Fruit fly (Drosophila melanogaster): ENCODE data around the gene Mon1.
A peak's percentile ranks its signal among the peaks of the same experiment; 100 is the strongest.

Gene Mon1

DNA sequence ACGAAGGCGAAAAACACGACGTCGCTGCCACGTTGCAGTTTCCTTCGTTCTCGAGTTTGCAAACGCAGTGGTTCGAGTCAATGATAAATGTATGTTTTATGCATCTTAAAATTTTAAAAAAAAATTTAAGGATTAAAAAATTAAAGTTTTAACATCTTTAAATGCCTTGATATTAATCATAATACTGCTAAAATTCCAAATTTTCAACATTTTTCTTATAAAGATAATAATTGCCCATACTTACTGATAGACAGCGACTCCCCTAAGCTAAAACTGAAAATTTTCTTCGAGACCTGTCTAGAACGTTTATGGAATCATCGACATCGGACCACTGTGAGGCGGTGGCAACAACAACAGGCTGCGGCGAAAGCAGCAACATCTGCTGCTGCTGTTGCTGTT, 29.1 kb upstream of the Mon1 start:
- no peak for TF ChIP-seq Crg-1 (GFP tag; optimal IDR thresholded peaks at IDR 0.05)
- TF ChIP-seq CG11617 (GFP tag; optimal IDR thresholded peaks at IDR 0.05), result peak; percentile 31
- peak; percentile 55 for TF ChIP-seq CG5204 (GFP tag; optimal IDR thresholded peaks at IDR 0.05)
- TF ChIP-seq CG1620 (GFP tag; optimal IDR thresholded peaks at IDR 0.05), result no peak
- peak; percentile 39 for TF ChIP-seq Clk (GFP tag; optimal IDR thresholded peaks at IDR 0.05)
- TF ChIP-seq CG33017 (tag; optimal IDR thresholded peaks at IDR 0.05), result peak; percentile 34
- TF ChIP-seq cnc (optimal IDR thresholded peaks at IDR 0.05), result no peak
- no peak for TF ChIP-seq kay (GFP tag; ENCODE audit: borderline replicate concordance)
- TF ChIP-seq CG7045 (GFP tag; optimal IDR thresholded peaks at IDR 0.05), result peak; percentile 76
- TF ChIP-seq tj (GFP tag; optimal IDR thresholded peaks at IDR 0.05), result no peak
- no peak for TF ChIP-seq cic (GFP tag; optimal IDR thresholded peaks at IDR 0.05)
- no peak for TF ChIP-seq ovo (GFP tag; optimal IDR thresholded peaks at IDR 0.05)
- TF ChIP-seq CG14711 (tag; optimal IDR thresholded peaks at IDR 0.05), result peak; percentile 28
- TF ChIP-seq Mnt (GFP tag; optimal IDR thresholded peaks at IDR 0.05), result no peak
- peak; percentile 23 for TF ChIP-seq toe (GFP tag; optimal IDR thresholded peaks at IDR 0.05)
- TF ChIP-seq pad (GFP tag; optimal IDR thresholded peaks at IDR 0.05), result peak; percentile 26
- no peak for TF ChIP-seq bab1 (GFP tag; optimal IDR thresholded peaks at IDR 0.05)
- peak; percentile 42 for TF ChIP-seq CG7101 (tag; optimal IDR thresholded peaks at IDR 0.05)
- peak; percentile 63 for TF ChIP-seq Hr96 (GFP tag; optimal IDR thresholded peaks at IDR 0.05)
- TF ChIP-seq CG12768 (GFP tag; optimal IDR thresholded peaks at IDR 0.05), result peak; percentile 68

DNA sequence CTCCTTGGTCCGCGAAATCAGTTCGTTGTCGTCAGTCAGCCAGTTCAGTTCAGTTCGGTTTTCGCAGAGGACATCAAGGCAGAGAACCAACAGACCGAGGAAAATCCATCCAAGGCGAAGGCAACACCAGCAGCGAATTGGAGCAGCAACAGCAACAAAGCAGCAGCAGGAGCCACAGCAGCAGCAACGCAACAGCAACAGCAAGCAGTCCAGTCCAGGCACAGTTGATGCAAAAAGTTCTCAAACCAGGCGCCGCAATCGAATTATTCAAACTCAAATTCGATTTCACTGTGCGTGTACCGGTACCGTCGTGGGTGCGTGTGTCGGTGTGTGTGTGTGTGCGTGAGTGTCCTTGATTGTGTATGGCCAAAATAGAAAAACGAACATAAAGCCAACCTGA, 28.7 kb upstream of the Mon1 start, which contains the start of gene CG15628:
TSS of gene CG15628 (plus strand) at position 18 of the 400 bp plus-strand sequence.
- TF ChIP-seq ovo (GFP tag; optimal IDR thresholded peaks at IDR 0.05), result no peak
- no peak for TF ChIP-seq CG7045 (GFP tag; optimal IDR thresholded peaks at IDR 0.05)
- no peak for TF ChIP-seq CG14711 (tag; optimal IDR thresholded peaks at IDR 0.05)
- no peak for TF ChIP-seq cic (GFP tag; optimal IDR thresholded peaks at IDR 0.05)

DNA sequence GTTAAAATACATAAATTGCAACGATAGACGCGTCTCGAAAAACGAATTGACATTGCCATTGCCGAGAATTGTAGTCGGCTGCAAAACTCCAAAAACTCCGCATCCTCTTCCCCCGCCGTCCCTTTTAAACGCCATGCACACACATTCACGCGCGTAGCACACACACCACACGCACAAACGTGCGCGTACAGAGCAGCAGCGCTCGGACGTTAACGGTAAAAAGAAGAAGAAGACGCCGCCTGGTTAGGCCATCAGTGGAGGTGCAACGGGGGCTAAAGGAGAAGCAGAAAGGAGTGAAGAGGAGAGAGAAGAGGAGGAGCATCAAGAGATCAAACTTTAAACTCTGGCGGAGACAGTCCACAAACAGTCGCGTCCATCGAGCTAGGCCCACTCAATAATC, 28.2 kb upstream of the Mon1 start:
- TF ChIP-seq cnc (optimal IDR thresholded peaks at IDR 0.05) (no peak), CG33017 (tag; optimal IDR thresholded peaks at IDR 0.05) (no peak)

DNA sequence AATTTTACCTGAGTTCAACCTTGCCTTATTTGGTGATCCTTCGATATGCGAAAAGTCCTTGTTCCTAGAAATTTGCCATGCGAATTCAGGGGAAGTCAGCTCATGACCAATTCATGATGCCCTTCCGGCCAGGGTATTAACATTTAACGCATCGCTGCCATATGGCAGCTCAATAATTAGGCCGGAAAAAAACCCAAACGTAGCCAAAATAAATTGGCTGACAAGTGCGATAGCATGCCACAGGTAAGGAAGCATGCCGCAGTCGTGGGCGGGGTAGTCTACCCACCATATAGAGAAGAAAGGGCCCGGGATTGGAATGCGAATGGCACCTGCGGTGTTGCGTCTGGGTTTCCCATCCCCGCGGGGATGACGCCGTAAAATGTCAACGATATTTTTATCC, 26.6 kb upstream of the Mon1 start:
- TF ChIP-seq toe (GFP tag; optimal IDR thresholded peaks at IDR 0.05), result no peak
- TF ChIP-seq CG12768 (GFP tag; optimal IDR thresholded peaks at IDR 0.05), result no peak
- no peak for TF ChIP-seq pad (GFP tag; optimal IDR thresholded peaks at IDR 0.05)
- no peak for TF ChIP-seq CG1620 (GFP tag; optimal IDR thresholded peaks at IDR 0.05)
- no peak for TF ChIP-seq Hr96 (GFP tag; optimal IDR thresholded peaks at IDR 0.05)
- no peak for TF ChIP-seq kay (GFP tag; ENCODE audit: borderline replicate concordance)

DNA sequence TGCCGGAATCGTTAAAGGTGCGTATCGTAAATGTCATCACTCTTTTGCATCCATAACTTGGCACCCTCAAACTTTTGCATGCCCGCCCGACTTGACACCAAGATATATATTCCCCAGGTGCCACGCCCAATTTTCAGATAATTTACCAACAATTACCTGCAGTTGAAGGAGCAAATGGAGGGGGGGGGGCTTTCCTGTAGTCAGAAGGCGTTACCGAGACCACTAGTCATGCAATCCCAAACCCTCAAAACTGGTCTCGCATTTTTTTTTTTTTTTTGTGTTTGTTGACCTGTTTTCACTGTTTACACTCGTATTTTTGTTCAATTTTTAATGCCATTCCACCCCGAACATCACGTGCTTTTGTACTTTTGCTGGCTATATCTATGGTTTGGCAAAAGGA, 24.7 kb upstream of the Mon1 start:
- TF ChIP-seq toe (GFP tag; optimal IDR thresholded peaks at IDR 0.05), result no peak

DNA sequence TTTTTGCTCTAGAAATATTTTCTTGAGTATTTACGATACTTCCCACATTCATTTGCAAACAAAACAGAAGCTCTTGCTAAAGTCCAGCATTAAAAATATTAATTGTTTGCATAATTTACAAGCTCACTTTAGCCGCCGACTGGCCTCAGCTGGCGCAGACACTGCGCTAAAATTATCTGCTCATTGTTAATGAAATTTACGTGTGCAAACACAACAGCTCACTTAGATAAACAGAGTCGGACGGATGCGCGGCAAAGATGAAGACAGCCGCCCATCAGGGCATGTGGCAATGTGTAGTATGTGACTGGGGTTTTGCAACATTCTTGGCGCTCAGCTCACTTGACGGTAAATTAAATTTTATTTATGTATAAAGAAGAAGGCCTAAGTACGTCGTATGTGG, 21.4 kb upstream of the Mon1 start:
- TF ChIP-seq CG11617 (GFP tag; optimal IDR thresholded peaks at IDR 0.05) (peak; percentile 23), CG1620 (GFP tag; optimal IDR thresholded peaks at IDR 0.05) (no peak), cic (GFP tag; optimal IDR thresholded peaks at IDR 0.05) (peak; percentile 68), Crg-1 (GFP tag; optimal IDR thresholded peaks at IDR 0.05) (peak; percentile 58), bab1 (GFP tag; optimal IDR thresholded peaks at IDR 0.05) (no peak), CG7045 (GFP tag; optimal IDR thresholded peaks at IDR 0.05) (peak; percentile 59), Mnt (GFP tag; optimal IDR thresholded peaks at IDR 0.05) (peak; percentile 27), ovo (GFP tag; optimal IDR thresholded peaks at IDR 0.05) (peak; percentile 31), kay (GFP tag; ENCODE audit: borderline replicate concordance) (peak; percentile 10), CG12768 (GFP tag; optimal IDR thresholded peaks at IDR 0.05) (peak; percentile 56), toe (GFP tag; optimal IDR thresholded peaks at IDR 0.05) (peak; percentile 14), CG14711 (tag; optimal IDR thresholded peaks at IDR 0.05) (no peak), CG7101 (tag; optimal IDR thresholded peaks at IDR 0.05) (peak; percentile 41), pad (GFP tag; optimal IDR thresholded peaks at IDR 0.05) (peak; percentile 11), CG33017 (tag; optimal IDR thresholded peaks at IDR 0.05) (peak; percentile 55)

DNA sequence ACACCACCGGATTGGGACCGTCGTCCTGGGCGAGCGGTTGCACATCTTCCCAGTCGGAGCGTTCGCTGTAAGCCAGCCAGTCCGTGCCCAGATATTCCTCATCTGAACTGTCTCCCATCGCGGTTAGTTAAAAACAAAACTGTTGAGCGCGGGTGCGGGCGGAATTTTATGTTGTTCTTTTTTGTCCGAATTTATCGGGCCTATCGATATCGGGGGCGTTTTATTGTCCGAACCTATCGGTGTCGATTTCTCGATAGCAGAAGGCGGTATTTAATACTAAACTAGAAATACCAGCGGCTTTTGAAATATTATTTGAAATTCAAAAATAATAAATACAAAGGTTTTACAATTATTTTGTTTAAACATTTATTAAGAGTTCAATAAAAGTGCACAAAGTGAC, 20.0 kb upstream of the Mon1 start, which contains the start of gene Fnta:
TSS of gene Fnta (minus strand) at position 204 of the 400 bp plus-strand sequence.
- no peak for TF ChIP-seq cic (GFP tag; optimal IDR thresholded peaks at IDR 0.05)
- TF ChIP-seq CG33017 (tag; optimal IDR thresholded peaks at IDR 0.05), result no peak
- TF ChIP-seq CG7101 (tag; optimal IDR thresholded peaks at IDR 0.05), result no peak
- TF ChIP-seq CG5204 (GFP tag; optimal IDR thresholded peaks at IDR 0.05), result no peak
- TF ChIP-seq cnc (optimal IDR thresholded peaks at IDR 0.05), result no peak
- TF ChIP-seq tj (GFP tag; optimal IDR thresholded peaks at IDR 0.05), result no peak
- no peak for TF ChIP-seq CG12768 (GFP tag; optimal IDR thresholded peaks at IDR 0.05)
- TF ChIP-seq bab1 (GFP tag; optimal IDR thresholded peaks at IDR 0.05), result peak; percentile 19
- TF ChIP-seq CG7045 (GFP tag; optimal IDR thresholded peaks at IDR 0.05), result no peak
- TF ChIP-seq kay (GFP tag; ENCODE audit: borderline replicate concordance), result peak; percentile 84
- no peak for TF ChIP-seq toe (GFP tag; optimal IDR thresholded peaks at IDR 0.05)

Data from whole organism, adult.